Worm (Caenorhabditis elegans) whole organism, L3 larva: ENCODE results near the gene bus-18.

Experiments used
- ZK546.5 ChIP-seq: sonication (generic microtip); optimal IDR thresholded peaks from 2 replicates; lab custom pipeline; 2017; ENCODE audit warnings: missing biosample characterization, missing genetic modification characterization
- aly-2 ChIP-seq: fragments of 150-350 bp; optimal IDR thresholded peaks from 2 replicates; lab custom pipeline; 2014; ENCODE audit warnings: missing biosample characterization, missing genetic modification characterization
- ceh-9 ChIP-seq: sonication (generic microtip); optimal IDR thresholded peaks from 2 replicates; lab custom pipeline; 2018; ENCODE audit warnings: missing biosample characterization, missing genetic modification characterization
- elt-2 ChIP-seq: sonication (generic microtip); optimal IDR thresholded peaks from 2 replicates; lab custom pipeline; 2016; ENCODE audit warnings: missing genetic modification reagents, mild to moderate bottlenecking, missing genetic modification characterization, missing compliant biosample characterization
- fos-1 ChIP-seq: fragments of 150-350 bp; optimal IDR thresholded peaks from 2 replicates; lab custom pipeline; 2014; ENCODE audit warnings: missing biosample characterization, missing genetic modification characterization
- mml-1 ChIP-seq: fragments of 150-350 bp; sonication (generic microtip); optimal IDR thresholded peaks from 3 replicates; lab custom pipeline; 2014; ENCODE audit warnings: missing biosample characterization, missing genetic modification characterization
- nhr-11 ChIP-seq: fragments of 150-350 bp; optimal IDR thresholded peaks from 2 replicates; lab custom pipeline; 2014; ENCODE audit warnings: missing biosample characterization, missing genetic modification characterization
- pqm-1 ChIP-seq: fragments of 150-350 bp; optimal IDR thresholded peaks from 2 replicates; lab custom pipeline; 2017; ENCODE audit warnings: missing biosample characterization, missing genetic modification characterization, inconsistent platforms
- snpc-4 ChIP-seq: fragments of 150-350 bp; optimal IDR thresholded peaks from 2 replicates; lab custom pipeline; 2014; ENCODE audit warnings: missing biosample characterization, missing genetic modification characterization
- ztf-4 ChIP-seq: fragments of 150-350 bp; optimal IDR thresholded peaks from 2 replicates; lab custom pipeline; 2014; ENCODE audit warnings: missing biosample characterization, missing genetic modification characterization

DNA sequence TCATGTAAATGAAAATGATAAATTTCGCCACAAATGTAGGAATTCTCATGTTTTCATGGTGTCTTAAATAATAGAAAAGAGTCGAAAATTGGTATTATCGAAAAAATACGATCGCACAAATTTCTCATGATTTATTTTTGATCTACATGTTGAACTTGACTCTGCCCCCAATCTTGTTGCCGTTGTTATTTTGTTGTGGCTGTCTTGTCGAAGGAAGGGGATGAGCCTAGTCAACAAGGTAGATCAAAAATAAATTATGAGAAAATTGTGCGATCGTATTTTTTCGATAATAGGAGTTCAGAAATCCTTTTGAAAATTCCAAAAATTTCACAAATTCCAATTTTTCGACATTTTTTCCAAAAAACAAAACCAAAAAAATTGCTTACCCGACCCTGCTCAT is 42.0 kb downstream of the bus-18 start:
- TF ChIP-seq aly-2 (tag; lab: Kevin White, UChicago) (no peak), mml-1 (tag; lab: Kevin White, UChicago) (no peak), elt-2 (tag; lab: Kevin White, UChicago) (no peak), fos-1 (tag; lab: Kevin White, UChicago) (no peak), ceh-9 (tag; lab: Kevin White, UChicago) (no peak), pqm-1 (tag; lab: Kevin White, UChicago) (no peak), snpc-4 (tag; lab: Kevin White, UChicago) (no peak), ZK546.5 (tag; lab: Kevin White, UChicago) (no peak), nhr-11 (no peak), ztf-4 (no peak)
